Fruit fly (Drosophila melanogaster): ENCODE results near the gene orb2.
A peak's percentile ranks its signal among the peaks of the same experiment; 100 is the strongest.

Gene orb2

DNA sequence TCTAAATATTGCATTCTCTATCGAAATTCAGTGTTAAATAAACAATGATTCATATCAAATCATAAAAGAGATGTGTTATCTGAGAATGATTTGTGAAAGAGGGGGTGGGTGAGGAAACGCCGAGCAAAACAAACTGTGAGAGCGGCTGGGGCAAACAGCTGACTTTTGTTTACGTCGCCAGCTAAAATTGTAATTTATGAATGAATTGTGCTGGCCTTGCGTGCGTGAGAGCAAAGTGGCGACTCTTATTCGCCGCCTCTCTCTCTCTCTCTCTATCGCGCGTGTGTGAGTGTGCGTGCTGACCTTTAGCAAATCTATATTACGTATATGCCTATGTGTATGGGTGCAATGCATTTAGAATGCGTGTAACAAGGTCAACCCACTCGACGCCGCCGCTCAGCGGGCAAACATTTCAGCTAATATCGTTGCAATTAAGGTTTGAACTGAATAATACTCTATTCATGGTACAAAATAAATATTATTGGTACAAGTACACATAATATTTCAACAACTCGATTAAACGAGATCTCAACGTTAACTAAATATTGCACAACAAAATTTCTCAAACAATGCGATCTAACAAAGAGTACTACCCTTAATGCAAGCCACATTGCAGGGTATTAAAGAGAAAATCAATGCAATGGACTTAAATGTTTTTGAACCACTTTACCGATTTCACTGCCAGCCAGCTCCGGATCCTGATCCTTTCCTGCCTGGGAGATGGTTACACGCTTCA, 24.6 kb upstream of the orb2 start (continued):
- TF ChIP-seq mirr (GFP tag; optimal IDR thresholded peaks at IDR 0.05) (no peak), Chrac-16 (GFP tag; optimal IDR thresholded peaks at IDR 0.05) (no peak), lab (GFP tag; optimal IDR thresholded peaks at IDR 0.05) (no peak), CG10462 (GFP tag; optimal IDR thresholded peaks at IDR 0.05) (no peak), nau (GFP tag; optimal IDR thresholded peaks at IDR 0.05) (no peak), ftz-f1 (GFP tag; optimal IDR thresholded peaks at IDR 0.05) (peak; percentile 94), slp2 (GFP tag; optimal IDR thresholded peaks at IDR 0.05) (no peak), Hr39 (optimal IDR thresholded peaks at IDR 0.05) (no peak), CG9437 (GFP tag; optimal IDR thresholded peaks at IDR 0.05) (no peak), CG11085 (GFP tag; IDR thresholded peaks at IDR 0.05) (no peak), CG13424 (tag; optimal IDR thresholded peaks at IDR 0.05) (no peak), CG8359 (GFP tag; optimal IDR thresholded peaks at IDR 0.05; ENCODE audit: borderline replicate concordance) (no peak), CG8924 (tag; optimal IDR thresholded peaks at IDR 0.05) (no peak), nmo (GFP tag; optimal IDR thresholded peaks at IDR 0.05) (peak; percentile 22), disco-r (GFP tag; optimal IDR thresholded peaks at IDR 0.05) (no peak), Ada2b (GFP tag; IDR thresholded peaks at IDR 0.05) (no peak), Hand (GFP tag; optimal IDR thresholded peaks at IDR 0.05) (no peak), sr (GFP tag; IDR thresholded peaks at IDR 0.05) (no peak), CG34224 (GFP tag; IDR thresholded peaks at IDR 0.05; ENCODE audit: partially characterized antibody) (peak; percentile 73), CG7556 (GFP tag; optimal IDR thresholded peaks at IDR 0.05) (no peak), unc-4 (GFP tag; IDR thresholded peaks at IDR 0.05; ENCODE audit: partially characterized antibody) (peak; percentile 44), Rfx (GFP tag; IDR thresholded peaks at IDR 0.05) (no peak), CG30431 (GFP tag; optimal IDR thresholded peaks at IDR 0.05) (no peak), inv (GFP tag; IDR thresholded peaks at IDR 0.05; ENCODE audit: partially characterized antibody) (no peak), lilli (GFP tag; optimal IDR thresholded peaks at IDR 0.05) (peak; percentile 28), br (optimal IDR thresholded peaks at IDR 0.05) (no peak), CG31365 (tag; optimal IDR thresholded peaks at IDR 0.05) (no peak), Drgx (GFP tag; IDR thresholded peaks at IDR 0.05) (peak; percentile 73), so (GFP tag; IDR thresholded peaks at IDR 0.05) (no peak), tio (GFP tag; optimal IDR thresholded peaks at IDR 0.05) (no peak), mam (GFP tag; optimal IDR thresholded peaks at IDR 0.05) (no peak), H15 (GFP tag; IDR thresholded peaks at IDR 0.05) (no peak), MTF-1 (GFP tag; optimal IDR thresholded peaks at IDR 0.05; ENCODE audit: borderline replicate concordance) (no peak), ken (GFP tag; IDR thresholded peaks at IDR 0.05) (no peak), org-1 (GFP tag; optimal IDR thresholded peaks at IDR 0.05) (no peak), gce (GFP tag; IDR thresholded peaks at IDR 0.05) (0 out of 3 replicates have a peak, but pooled peaks have one; percentile 39), CkIIα-i1 (GFP tag; IDR thresholded peaks at IDR 0.05) (no peak), Elba2 (GFP tag; optimal IDR thresholded peaks at IDR 0.05) (peak; percentile 72), Poxn (GFP tag; IDR thresholded peaks at IDR 0.05) (no peak), CG14014 (GFP tag; IDR thresholded peaks at IDR 0.05) (no peak), Dp (GFP tag; optimal IDR thresholded peaks at IDR 0.05) (no peak), schlank (tag; optimal IDR thresholded peaks at IDR 0.05) (no peak), CG9797 (GFP tag; optimal IDR thresholded peaks at IDR 0.05) (no peak), aop (GFP tag; IDR thresholded peaks at IDR 0.05) (no peak), Lpt (GFP tag; optimal IDR thresholded peaks at IDR 0.05) (no peak), Usf (GFP tag; optimal IDR thresholded peaks at IDR 0.05) (no peak), Spps (tag; optimal IDR thresholded peaks at IDR 0.05) (no peak), bcd (GFP tag; optimal IDR thresholded peaks at IDR 0.05) (no peak), Dll (GFP tag; IDR thresholded peaks at IDR 0.05; ENCODE audit: partially characterized antibody) (peak; percentile 71), Fer3 (tag; optimal IDR thresholded peaks at IDR 0.05) (no peak), CG3065 (GFP tag; optimal IDR thresholded peaks at IDR 0.05) (no peak)

Data from whole organism, embryonic.